Worm (Caenorhabditis elegans): ENCODE results near the gene W03F9.1.

DNA sequence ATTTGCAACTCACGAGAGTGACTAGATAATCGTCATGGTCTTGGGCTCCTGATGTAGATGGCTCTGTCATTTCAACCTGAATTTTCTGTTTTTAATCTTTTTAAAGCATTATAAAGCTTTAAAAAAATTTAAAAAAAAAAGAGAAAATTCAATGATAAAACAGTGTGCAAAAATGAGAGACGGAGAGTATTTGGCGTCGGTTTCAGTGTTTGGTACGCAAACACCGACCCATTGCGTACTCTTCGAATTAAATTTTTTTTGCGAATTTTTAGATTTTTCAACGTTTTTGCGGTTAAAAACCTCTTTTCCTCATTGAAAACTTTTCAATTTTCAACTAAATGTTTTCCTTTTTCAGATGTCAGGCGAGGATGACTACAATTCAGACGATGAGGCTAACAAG, 1.4 kb upstream of the W03F9.1 start, which contains the start of the genes W03F9.2 and sftb-2:
- no peak for TF ChIP-seq ceh-62 (tag; optimal IDR thresholded peaks at IDR 0.05)
- TF ChIP-seq nhr-25 (tag; optimal IDR thresholded peaks at IDR 0.05; ENCODE audit: borderline replicate concordance, insufficient read depth), result no peak
- TF ChIP-seq nhr-11 (tag; optimal IDR thresholded peaks at IDR 0.05), result no peak
